Worm (Caenorhabditis elegans): ENCODE measurements around the gene T07C4.12.

Gene T07C4.12

DNA sequence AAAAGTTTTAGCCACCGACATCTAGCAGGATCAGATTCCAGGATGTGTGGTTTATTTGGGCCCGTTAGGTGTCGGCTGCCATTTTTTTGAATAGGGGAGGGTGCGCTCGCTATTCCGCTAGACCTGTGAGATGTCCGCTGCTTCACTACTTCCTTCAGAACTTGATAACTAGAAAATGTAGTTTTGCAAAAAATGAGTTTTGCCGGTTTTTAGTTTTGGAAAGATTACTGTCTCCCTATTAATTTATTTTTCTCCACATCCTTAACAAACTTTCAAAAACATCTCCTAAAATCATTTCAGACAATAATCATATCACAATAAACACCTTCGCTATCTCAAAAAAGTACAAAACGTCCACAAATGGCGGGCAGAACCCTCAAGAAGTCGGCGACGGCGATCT lies 37.6 kb downstream of the T07C4.12 start, which contains the start of gene vglu-2:
Gene vglu-2, plus strand, starts transcription at position 301 of the 400 bp plus-strand sequence.
- no peak for TF ChIP-seq nhr-77 (tag; optimal IDR thresholded peaks at IDR 0.05)
- TF ChIP-seq alr-1 (tag; optimal IDR thresholded peaks at IDR 0.05) = no peak
- no peak for TF ChIP-seq nhr-23 (tag; optimal IDR thresholded peaks at IDR 0.05)
- no peak for TF ChIP-seq sma-3 (GFP tag; optimal IDR thresholded peaks at IDR 0.05)
- TF ChIP-seq mab-5 (tag; optimal IDR thresholded peaks at IDR 0.05) = no peak
- no peak for TF ChIP-seq nhr-11 (tag; optimal IDR thresholded peaks at IDR 0.05)
- TF ChIP-seq nhr-25 (tag; optimal IDR thresholded peaks at IDR 0.05) = no peak
- no peak for TF ChIP-seq nhr-12 (tag; optimal IDR thresholded peaks at IDR 0.05)
- no peak for TF ChIP-seq ztf-11 (tag; optimal IDR thresholded peaks at IDR 0.05)
- no peak for TF ChIP-seq unc-39 (tag; optimal IDR thresholded peaks at IDR 0.05)
- no peak for TF ChIP-seq nhr-10 (tag; optimal IDR thresholded peaks at IDR 0.05)
- TF ChIP-seq mdl-1 (tag; optimal IDR thresholded peaks at IDR 0.05) = no peak
- TF ChIP-seq unc-62 (GFP tag; optimal IDR thresholded peaks at IDR 0.05) = no peak
- no peak for TF ChIP-seq aly-2 (tag; optimal IDR thresholded peaks at IDR 0.05)
- TF ChIP-seq ceh-16 (tag; optimal IDR thresholded peaks at IDR 0.05) = no peak
- TF ChIP-seq lin-39 (tag; optimal IDR thresholded peaks at IDR 0.05) = no peak
- no peak for TF ChIP-seq gmeb-1 (tag; optimal IDR thresholded peaks at IDR 0.05)

DNA sequence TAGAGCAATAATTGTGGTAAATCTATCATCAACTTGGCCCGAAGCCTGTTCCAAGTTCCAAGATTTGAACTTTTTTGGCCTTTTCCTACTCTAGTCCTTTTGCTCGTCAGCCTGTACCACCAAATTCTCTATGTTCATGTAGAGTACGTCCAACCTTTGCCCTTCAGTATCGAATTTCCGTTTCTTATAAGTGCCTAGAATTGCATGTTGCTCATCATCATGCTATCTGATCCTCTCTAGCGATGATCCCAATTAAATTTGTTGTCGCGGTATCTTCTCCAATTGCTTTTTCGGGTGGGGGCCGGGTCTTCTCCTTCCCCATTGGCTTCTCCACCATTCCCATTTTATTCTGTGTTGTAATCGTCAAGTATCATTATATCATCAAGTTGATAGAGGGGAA lies 38.5 kb downstream of the T07C4.12 start:
- TF ChIP-seq sem-4 (tag; optimal IDR thresholded peaks at IDR 0.05) (no peak), ama-1 (optimal IDR thresholded peaks at IDR 0.05) (no peak), egl-27 (tag; optimal IDR thresholded peaks at IDR 0.05) (no peak), lin-13 (GFP tag; optimal IDR thresholded peaks at IDR 0.05) (no peak), elt-3 (tag; optimal IDR thresholded peaks at IDR 0.05) (no peak), ceh-82 (tag; optimal IDR thresholded peaks at IDR 0.05) (no peak), gmeb-1 (tag; optimal IDR thresholded peaks at IDR 0.05) (no peak), lin-11 (tag; optimal IDR thresholded peaks at IDR 0.05) (no peak), mab-5 (tag; optimal IDR thresholded peaks at IDR 0.05) (no peak), nhr-237 (tag; optimal IDR thresholded peaks at IDR 0.05) (no peak), sma-9 (GFP tag; optimal IDR thresholded peaks at IDR 0.05) (no peak), sma-9 (tag; optimal IDR thresholded peaks at IDR 0.05) (no peak), Y55F3AM.14 (GFP tag; optimal IDR thresholded peaks at IDR 0.05) (no peak), dmd-4 (tag; optimal IDR thresholded peaks at IDR 0.05) (no peak), ceh-16 (tag; optimal IDR thresholded peaks at IDR 0.05) (no peak), nhr-77 (tag; optimal IDR thresholded peaks at IDR 0.05) (no peak), ztf-1 (GFP tag; conservative IDR thresholded peaks at IDR 0.05) (no peak), zag-1 (tag; optimal IDR thresholded peaks at IDR 0.05) (no peak), alr-1 (tag; optimal IDR thresholded peaks at IDR 0.05) (no peak), C34F6.9 (tag; optimal IDR thresholded peaks at IDR 0.05) (no peak), F13H6.1 (tag; optimal IDR thresholded peaks at IDR 0.05) (no peak)

DNA sequence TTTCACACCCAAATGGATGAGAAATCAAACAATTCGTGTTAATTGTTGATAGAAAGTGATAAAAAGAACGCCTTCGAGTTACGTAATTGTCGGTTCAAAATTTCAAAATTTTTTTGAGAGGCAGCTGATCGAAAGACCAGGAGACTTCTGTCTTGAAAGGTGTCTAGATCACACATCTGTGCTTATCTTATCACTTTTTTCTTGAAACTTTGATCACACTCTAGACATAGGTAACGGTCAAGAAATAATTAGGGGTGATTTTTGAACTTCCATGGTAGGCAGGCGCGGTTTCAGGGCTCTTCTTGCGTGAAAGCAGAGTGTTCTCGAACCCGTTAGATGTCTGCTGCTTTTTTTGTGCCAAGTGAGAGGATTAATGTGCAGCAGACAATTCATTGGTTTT lies 39.1 kb downstream of the T07C4.12 start:
- TF ChIP-seq unc-55 (GFP tag; optimal IDR thresholded peaks at IDR 0.05) (no peak), skn-1 (tag; optimal IDR thresholded peaks at IDR 0.05) (no peak), zag-1 (tag; optimal IDR thresholded peaks at IDR 0.05) (no peak), elt-3 (tag; optimal IDR thresholded peaks at IDR 0.05) (no peak), nhr-6 (tag; optimal IDR thresholded peaks at IDR 0.05) (no peak), fos-1 (tag; optimal IDR thresholded peaks at IDR 0.05) (no peak), unc-62 (GFP tag; optimal IDR thresholded peaks at IDR 0.05) (no peak), gmeb-1 (tag; optimal IDR thresholded peaks at IDR 0.05) (no peak), nhr-129 (tag; optimal IDR thresholded peaks at IDR 0.05) (no peak), R02D3.7 (tag; optimal IDR thresholded peaks at IDR 0.05) (no peak), mdl-1 (tag; optimal IDR thresholded peaks at IDR 0.05) (no peak)

DNA sequence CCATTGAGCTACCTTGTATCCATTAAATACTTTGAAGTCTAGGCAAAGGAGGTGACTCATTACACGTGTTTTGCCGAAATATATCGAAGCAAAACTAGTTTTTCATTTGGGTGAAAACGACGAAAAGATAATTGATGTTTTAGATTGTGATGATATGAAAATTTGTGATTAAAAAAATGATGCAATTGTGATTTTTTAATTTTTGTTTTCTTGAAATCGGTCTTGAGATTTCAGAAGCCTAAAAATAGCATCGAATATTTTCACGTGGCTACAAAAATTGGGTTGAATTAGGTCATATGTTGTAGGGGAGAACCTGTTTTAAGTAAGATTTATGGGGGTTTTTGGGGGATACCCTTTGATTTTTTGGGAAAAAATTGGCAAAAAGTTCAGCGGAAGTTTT lies 41.9 kb downstream of the T07C4.12 start:
- TF ChIP-seq nhr-25 (tag; optimal IDR thresholded peaks at IDR 0.05) (peak; percentile 77), ztf-1 (GFP tag; conservative IDR thresholded peaks at IDR 0.05) (no peak), mab-5 (tag; optimal IDR thresholded peaks at IDR 0.05) (no peak), lsy-2 (tag; optimal IDR thresholded peaks at IDR 0.05) (peak in 1 of 2 experiments; percentile 5), elt-3 (tag; optimal IDR thresholded peaks at IDR 0.05) (no peak), sem-4 (tag; optimal IDR thresholded peaks at IDR 0.05) (no peak), blmp-1 (tag; optimal IDR thresholded peaks at IDR 0.05; ENCODE audit: insufficient read depth) (peak; percentile 19), snpc-4 (tag; optimal IDR thresholded peaks at IDR 0.05) (no peak), nhr-237 (tag; optimal IDR thresholded peaks at IDR 0.05) (no peak), fos-1 (tag; optimal IDR thresholded peaks at IDR 0.05) (peak; percentile 63), ztf-4 (tag; optimal IDR thresholded peaks at IDR 0.05) (no peak), nhr-21 (tag; optimal IDR thresholded peaks at IDR 0.05) (no peak), alr-1 (tag; optimal IDR thresholded peaks at IDR 0.05) (no peak), skn-1 (tag; optimal IDR thresholded peaks at IDR 0.05) (no peak), crh-2 (tag; optimal IDR thresholded peaks at IDR 0.05) (peak; percentile 22), elt-1 (tag; optimal IDR thresholded peaks at IDR 0.05) (no peak), sma-3 (GFP tag; optimal IDR thresholded peaks at IDR 0.05) (peak; percentile 25), lin-13 (GFP tag; optimal IDR thresholded peaks at IDR 0.05) (no peak), unc-62 (GFP tag; optimal IDR thresholded peaks at IDR 0.05) (no peak), sma-9 (GFP tag; optimal IDR thresholded peaks at IDR 0.05) (peak; percentile 48), sma-9 (tag; optimal IDR thresholded peaks at IDR 0.05) (no peak), nhr-129 (tag; optimal IDR thresholded peaks at IDR 0.05) (peak; percentile 77)

Data from whole organism, L2 larva.